Fruit fly (Drosophila melanogaster) whole organism, embryonic: Measurements from ENCODE around the gene Hip14.

Experiments used
- Atf3 ChIP-seq: fragments of 200-800 bp; sonication (Bioruptor generic); optimal IDR thresholded peaks from 3 replicates; lab custom pipeline; 2016; ENCODE audit warnings: missing biosample characterization, missing genetic modification characterization
- CG12769 ChIP-seq: fragments of 200-800 bp; sonication (Bioruptor generic); optimal IDR thresholded peaks from 2 replicates; lab custom pipeline; 2019; ENCODE audit warnings: missing biosample characterization, mild to moderate bottlenecking, missing genetic modification characterization, moderate library complexity
- CG12942 ChIP-seq: fragments of 200-800 bp; sonication (Bioruptor generic); optimal IDR thresholded peaks from 3 replicates; lab custom pipeline; 2016; ENCODE audit warnings: missing biosample characterization, missing genetic modification characterization
- CG17912 ChIP-seq: fragments of 200-800 bp; sonication (Bioruptor generic); optimal IDR thresholded peaks from 2 replicates; lab custom pipeline; 2018; ENCODE audit warnings: missing biosample characterization, mild to moderate bottlenecking, missing genetic modification characterization
- CG2129 ChIP-seq: fragments of 200-800 bp; sonication (Bioruptor generic); IDR thresholded peaks from 2 replicates; pipeline ENCODE4 v1.3.6; 2022; ENCODE audit warnings: missing biosample characterization, missing genetic modification characterization; ENCODE audit not compliant: partially characterized antibody
- CG31388 ChIP-seq: fragments of 200-800 bp; sonication (Bioruptor generic); optimal IDR thresholded peaks from 2 replicates; lab custom pipeline; 2016; ENCODE audit warnings: missing biosample characterization, missing genetic modification characterization
- CG33213 ChIP-seq: fragments of 200-800 bp; sonication (Bioruptor generic); optimal IDR thresholded peaks from 3 replicates; lab custom pipeline; 2016; ENCODE audit warnings: missing biosample characterization, missing genetic modification characterization
- CG3407 ChIP-seq: fragments of 200-800 bp; sonication (Bioruptor generic); optimal IDR thresholded peaks from 2 replicates; lab custom pipeline; 2018; ENCODE audit warnings: missing biosample characterization, mild to moderate bottlenecking, missing genetic modification characterization
- CG34376 ChIP-seq: fragments of 200-800 bp; sonication (Bioruptor generic); optimal IDR thresholded peaks from 2 replicates; lab custom pipeline; 2018; ENCODE audit warnings: missing biosample characterization, mild to moderate bottlenecking, missing genetic modification characterization
- CG4404 ChIP-seq: fragments of 200-800 bp; sonication (Bioruptor generic); IDR thresholded peaks from 2 replicates; pipeline ENCODE4 v1.3.6; 2022; ENCODE audit warnings: missing biosample characterization, missing genetic modification characterization
- CG4617 ChIP-seq: fragments of 200-800 bp; sonication (Bioruptor generic); optimal IDR thresholded peaks from 3 replicates; lab custom pipeline; 2016; ENCODE audit warnings: missing biosample characterization, missing genetic modification characterization, borderline replicate concordance
- CG6175 ChIP-seq: fragments of 200-800 bp; sonication (Bioruptor generic); IDR thresholded peaks from 3 replicates; pipeline ENCODE4 v1.3.6; 2022; ENCODE audit warnings: missing biosample characterization, missing genetic modification characterization
- CG6791 ChIP-seq: fragments of 200-800 bp; sonication (Bioruptor generic); IDR thresholded peaks from 3 replicates; pipeline ENCODE4 v1.3.6; 2022; ENCODE audit warnings: missing biosample characterization, missing genetic modification characterization; ENCODE audit not compliant: partially characterized antibody
- CG6813 ChIP-seq: fragments of 200-800 bp; sonication (Bioruptor generic); optimal IDR thresholded peaks from 2 replicates; lab custom pipeline; 2017; ENCODE audit warnings: missing biosample characterization, missing genetic modification characterization, mild to moderate bottlenecking, moderate library complexity, missing genetic modification reagents
- CG7786 ChIP-seq: fragments of 200-800 bp; sonication (Bioruptor generic); optimal IDR thresholded peaks from 2 replicates; lab custom pipeline; 2016; ENCODE audit warnings: missing biosample characterization, missing genetic modification characterization
- CG8944 ChIP-seq: fragments of 200-800 bp; sonication (Bioruptor generic); optimal IDR thresholded peaks from 3 replicates; lab custom pipeline; 2016; ENCODE audit warnings: missing biosample characterization, missing genetic modification characterization
- CG9215 ChIP-seq: fragments of 200-800 bp; sonication (Bioruptor generic); IDR thresholded peaks from 2 replicates; pipeline ENCODE4 v1.3.6; 2022; ENCODE audit warnings: missing biosample characterization, missing genetic modification characterization
- CG9932 ChIP-seq: fragments of 200-800 bp; sonication (Bioruptor generic); IDR thresholded peaks from 2 replicates; pipeline ENCODE4 v1.3.6; 2022; ENCODE audit warnings: missing biosample characterization, missing genetic modification characterization
- CTCF ChIP-seq: fragments of 200-800 bp; sonication (Bioruptor generic); optimal IDR thresholded peaks from 2 replicates; lab custom pipeline; 2017; ENCODE audit warnings: missing biosample characterization, mild to moderate bottlenecking, missing genetic modification characterization, moderate library complexity
- D ChIP-seq, 2 experiments: fragments of 200-800 bp in 1 of 2; fragments of >200 bp in 1 of 2; sonication (Bioruptor generic) in 1 of 2; optimal IDR thresholded peaks; 2 replicates in 1 of 2; 3 replicates in 1 of 2; lab custom pipeline; 2017; ENCODE audit warnings: mild to moderate bottlenecking in 1 of 2, missing biosample characterization in 1 of 2, missing genetic modification characterization in 1 of 2, missing genetic modification reagents in 1 of 2
- D19B ChIP-seq: fragments of 200-800 bp; sonication (Bioruptor generic); optimal IDR thresholded peaks from 2 replicates; lab custom pipeline; 2017; ENCODE audit warnings: missing biosample characterization, mild to moderate bottlenecking, missing genetic modification characterization
- Deaf1 ChIP-seq: fragments of 200-800 bp; optimal IDR thresholded peaks from 3 replicates; lab custom pipeline; 2019; ENCODE audit warnings: missing biosample characterization, mild to moderate bottlenecking, missing genetic modification characterization, moderate library complexity
- Dp ChIP-seq: fragments of 200-800 bp; sonication (Bioruptor generic); optimal IDR thresholded peaks from 2 replicates; lab custom pipeline; 2018; ENCODE audit warnings: missing biosample characterization, mild to moderate bottlenecking, missing genetic modification characterization, moderate library complexity
- Drgx ChIP-seq: fragments of 200-800 bp; sonication (Bioruptor generic); IDR thresholded peaks from 2 replicates; pipeline ENCODE4 v1.3.6; 2022; ENCODE audit warnings: missing biosample characterization, missing genetic modification characterization
- Ets65A ChIP-seq: fragments of 200-800 bp; sonication (Bioruptor generic); peaks from one replicate; lab custom pipeline; 2016; ENCODE audit warnings: missing biosample characterization, missing genetic modification characterization
- Myb ChIP-seq: fragments of 200-800 bp; sonication (Bioruptor generic); optimal IDR thresholded peaks from 2 replicates; lab custom pipeline; 2016; ENCODE audit warnings: missing biosample characterization, missing genetic modification characterization
- Oli ChIP-seq: fragments of 200-800 bp; sonication (Bioruptor generic); optimal IDR thresholded peaks from 2 replicates; lab custom pipeline; 2018; ENCODE audit warnings: missing biosample characterization, mild to moderate bottlenecking, missing genetic modification characterization, moderate library complexity
- Ravus ChIP-seq: fragments of 200-800 bp; sonication (Bioruptor generic); IDR thresholded peaks from 2 replicates; pipeline ENCODE4 v1.3.6; 2022; ENCODE audit warnings: missing biosample characterization, missing genetic modification characterization
- Sin3A ChIP-seq: fragments of >200 bp; optimal IDR thresholded peaks from 2 replicates; lab custom pipeline; 2018
- Taf1 ChIP-seq: fragments of 200-800 bp; sonication (Bioruptor generic); IDR thresholded peaks from 2 replicates; pipeline ENCODE4 v1.3.6; 2022; ENCODE audit warnings: missing biosample characterization, missing genetic modification characterization
- Xrp1 ChIP-seq: fragments of 200-800 bp; sonication (Bioruptor generic); IDR thresholded peaks from 2 replicates; pipeline ENCODE4 v1.3.6; 2022; ENCODE audit warnings: missing biosample characterization, missing genetic modification characterization
- ase ChIP-seq: fragments of 200-800 bp; sonication (Bioruptor generic); IDR thresholded peaks from 3 replicates; pipeline ENCODE4 v1.3.6; 2022; ENCODE audit warnings: missing biosample characterization, missing genetic modification characterization
- br ChIP-seq: fragments of >200 bp; optimal IDR thresholded peaks from 2 replicates; lab custom pipeline; 2017
- btn ChIP-seq: fragments of 200-800 bp; sonication (Bioruptor generic); optimal IDR thresholded peaks from 2 replicates; lab custom pipeline; 2016; ENCODE audit warnings: missing biosample characterization, missing genetic modification characterization
- chm ChIP-seq: fragments of 200-800 bp; sonication (Bioruptor generic); IDR thresholded peaks from 2 replicates; pipeline ENCODE4 v1.3.6; 2022; ENCODE audit warnings: missing biosample characterization, missing genetic modification characterization
- dpn ChIP-seq, 2 experiments: fragments of 200-800 bp; sonication (Bioruptor generic); optimal IDR thresholded peaks; 3 replicates each; lab custom pipeline; 2016; ENCODE audit warnings: missing biosample characterization in 2 of 2, missing genetic modification characterization in 2 of 2
- exex ChIP-seq: fragments of 200-800 bp; sonication (Bioruptor generic); optimal IDR thresholded peaks from 4 replicates; lab custom pipeline; 2018; ENCODE audit warnings: missing biosample characterization, mild to moderate bottlenecking, missing genetic modification characterization, moderate library complexity
- gro ChIP-seq: fragments of 200-800 bp; sonication (Bioruptor generic); optimal IDR thresholded peaks from 2 replicates; lab custom pipeline; 2016; ENCODE audit warnings: missing biosample characterization, missing genetic modification characterization
- jigr1 ChIP-seq: fragments of 200-800 bp; sonication (Bioruptor generic); IDR thresholded peaks from 3 replicates; pipeline ENCODE4 v1.3.6; 2022; ENCODE audit warnings: missing biosample characterization, missing genetic modification characterization
- lmd ChIP-seq: fragments of 200-800 bp; sonication (Bioruptor generic); IDR thresholded peaks from 2 replicates; pipeline ENCODE4 v1.3.6; 2022; ENCODE audit warnings: missing biosample characterization, missing genetic modification characterization
- ranshi ChIP-seq: fragments of 200-800 bp; sonication (Bioruptor generic); IDR thresholded peaks from 2 replicates; pipeline ENCODE4 v1.3.6; 2022; ENCODE audit warnings: missing biosample characterization, missing genetic modification characterization
- repo ChIP-seq: fragments of 200-800 bp; sonication (Bioruptor generic); optimal IDR thresholded peaks from 2 replicates; lab custom pipeline; 2016; ENCODE audit warnings: missing biosample characterization, missing genetic modification characterization
- scrt ChIP-seq: fragments of 200-800 bp; sonication (Bioruptor generic); optimal IDR thresholded peaks from 2 replicates; lab custom pipeline; 2018; ENCODE audit warnings: missing biosample characterization, mild to moderate bottlenecking, missing genetic modification characterization, moderate library complexity
- slp2 ChIP-seq: fragments of 200-800 bp; sonication (Bioruptor generic); optimal IDR thresholded peaks from 2 replicates; lab custom pipeline; 2016; ENCODE audit warnings: missing biosample characterization, missing genetic modification characterization
- sob ChIP-seq: fragments of 200-800 bp; sonication (Bioruptor generic); IDR thresholded peaks from 2 replicates; pipeline ENCODE4 v1.3.6; 2022; ENCODE audit warnings: missing biosample characterization, missing genetic modification characterization
- sqz ChIP-seq: fragments of 200-800 bp; sonication (Bioruptor generic); optimal IDR thresholded peaks from 3 replicates; lab custom pipeline; 2018; ENCODE audit warnings: missing biosample characterization, mild to moderate bottlenecking, missing genetic modification characterization
- tio ChIP-seq: fragments of 200-800 bp; sonication (Bioruptor generic); optimal IDR thresholded peaks from 2 replicates; lab custom pipeline; 2017; ENCODE audit warnings: missing biosample characterization, missing genetic modification characterization, inconsistent platforms
- tll ChIP-seq, 2 experiments: fragments of 200-800 bp in 1 of 2; fragments of >200 bp in 1 of 2; sonication (Bioruptor generic) in 1 of 2; optimal IDR thresholded peaks; 2 replicates each; lab custom pipeline; 2017 to 2019; ENCODE audit warnings: missing biosample characterization in 2 of 2, missing genetic modification characterization in 2 of 2, mild to moderate bottlenecking in 1 of 2, moderate library complexity in 1 of 2
- trh ChIP-seq: fragments of 200-800 bp; sonication (Bioruptor generic); optimal IDR thresholded peaks from 2 replicates; lab custom pipeline; 2016; ENCODE audit warnings: missing biosample characterization, missing genetic modification characterization
- vnd ChIP-seq: fragments of 200-800 bp; sonication (Bioruptor generic); IDR thresholded peaks from 3 replicates; pipeline ENCODE4 v1.3.6; 2022; ENCODE audit warnings: missing biosample characterization, missing genetic modification characterization; ENCODE audit not compliant: partially characterized antibody
- zf30C ChIP-seq: fragments of 200-800 bp; sonication (Bioruptor generic); optimal IDR thresholded peaks from 3 replicates; lab custom pipeline; 2018; ENCODE audit warnings: missing biosample characterization, mild to moderate bottlenecking, missing genetic modification characterization

The Hip14 gene

DNA sequence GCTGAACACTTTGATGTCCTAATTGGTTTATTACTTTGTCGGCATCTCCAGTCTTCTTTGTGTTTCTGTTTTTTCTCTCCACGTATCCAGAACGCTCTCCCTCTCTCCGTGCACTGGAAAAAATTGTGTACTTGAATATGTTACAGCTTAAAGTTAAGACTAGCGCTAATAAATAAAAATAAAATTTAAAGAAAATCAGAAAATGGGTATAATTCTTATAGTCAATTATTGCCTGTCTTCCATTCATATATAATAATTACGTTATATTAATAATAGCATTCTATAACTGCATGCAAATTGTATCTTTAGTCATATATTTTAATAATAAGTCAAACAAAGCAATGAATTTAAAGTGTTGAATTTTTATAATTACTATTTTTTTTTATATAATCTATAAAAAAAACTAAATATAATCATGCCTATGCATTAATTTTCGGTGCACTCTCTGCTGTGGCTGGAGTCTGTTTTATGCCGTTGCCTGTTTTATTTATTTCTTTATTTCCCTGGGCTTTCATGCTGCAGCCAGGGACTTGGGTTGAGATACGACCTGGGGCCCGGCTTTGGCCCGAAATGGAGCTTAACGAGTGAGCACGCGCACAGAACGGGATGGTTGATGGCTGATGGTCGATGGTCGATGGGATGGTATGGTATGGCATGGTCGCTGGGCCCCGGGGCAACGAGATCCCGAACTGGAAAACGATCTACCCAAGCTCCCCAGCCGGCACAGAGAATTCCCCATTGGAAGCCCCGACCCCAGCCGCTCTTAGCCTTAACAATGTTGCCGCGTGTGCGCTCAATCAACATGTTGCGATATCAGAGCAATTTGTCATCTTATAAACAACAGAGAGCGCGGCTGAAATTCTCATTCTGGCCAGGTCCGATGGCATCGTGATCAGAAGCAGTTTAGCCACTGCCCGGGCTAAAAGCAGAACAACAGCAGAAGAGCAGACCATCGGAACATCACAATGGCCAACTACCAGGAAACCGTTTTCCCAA is 28.0 kb downstream of the Hip14 start (continued):
- TF ChIP-seq trh (GFP tag; lab: Kevin White, UChicago) (no peak), CG17912 (no peak), Atf3 (GFP tag; lab: Kevin White, UChicago) (no peak), CTCF (GFP tag; lab: Kevin White, UChicago) (no peak), CG7786 (GFP tag; lab: Kevin White, UChicago) (no peak), gro (GFP tag; lab: Kevin White, UChicago) (no peak), Taf1 (GFP tag; lab: Robert Waterston, UW) (no peak), Dp (no peak), CG9215 (GFP tag; lab: Robert Waterston, UW) (no peak), Oli (tag; lab: Kevin White, UChicago) (no peak), ase (GFP tag; lab: Robert Waterston, UW) (no peak), tll (GFP tag; optimal IDR thresholded peaks at IDR 0.05; lab: Kevin White, UChicago) (no peak), CG6791 (no peak), CG3407 (GFP tag; lab: Kevin White, UChicago) (no peak), CG4617 (GFP tag; lab: Kevin White, UChicago) (no peak), Xrp1 (no peak; the same call in none of the 2 replicates), btn (GFP tag; lab: Kevin White, UChicago) (no peak), vnd (GFP tag; lab: Robert Waterston, UW) (no peak), br (lab: Kevin White, UChicago) (no peak), CG34376 (GFP tag; lab: Kevin White, UChicago) (no peak), tio (GFP tag; lab: Kevin White, UChicago) (no peak), Ets65A (GFP tag; lab: Kevin White, UChicago) (no peak), slp2 (GFP tag; lab: Kevin White, UChicago) (no peak), Drgx (GFP tag; lab: Robert Waterston, UW) (no peak), Myb (no peak), scrt (GFP tag; lab: Kevin White, UChicago) (no peak), CG8944 (GFP tag; lab: Kevin White, UChicago) (no peak), CG31388 (GFP tag; lab: Kevin White, UChicago) (no peak), CG2129 (no peak), zf30C (GFP tag; lab: Kevin White, UChicago) (peak; percentile 75), dpn (GFP tag; optimal IDR thresholded peaks at IDR 0.05; lab: Kevin White, UChicago) (no peak), D19B (no peak), lmd (GFP tag; lab: Robert Waterston, UW) (no peak), CG12769 (tag; lab: Kevin White, UChicago) (no peak), Ravus (no peak), repo (GFP tag; lab: Kevin White, UChicago) (no peak), CG9932 (GFP tag; lab: Robert Waterston, UW) (no peak), exex (tag; lab: Kevin White, UChicago) (no peak), CG12942 (no peak), chm (GFP tag; lab: Robert Waterston, UW) (no peak), CG4404 (GFP tag; lab: Robert Waterston, UW) (no peak), CG6813 (no peak), Sin3A (lab: Kevin White, UChicago) (no peak), jigr1 (GFP tag; lab: Robert Waterston, UW) (no peak), CG6175 (GFP tag; lab: Robert Waterston, UW) (no peak), sqz (GFP tag; lab: Kevin White, UChicago) (no peak), D (optimal IDR thresholded peaks at IDR 0.05; lab: Kevin White, UChicago) (no peak), D (GFP tag; optimal IDR thresholded peaks at IDR 0.05; lab: Kevin White, UChicago) (peak; percentile 5), ranshi (no peak), Deaf1 (no peak), sob (GFP tag; lab: Robert Waterston, UW) (no peak), CG33213 (GFP tag; lab: Kevin White, UChicago) (no peak)
